Worm (Caenorhabditis elegans) whole organism, early embryonic: Measurements from ENCODE around the gene Y54F10BM.20.

Experiments
- ama-1 ChIP-seq: fragments of 150-350 bp; optimal IDR thresholded peaks from 2 replicates; lab custom pipeline; 2014
- ceh-36 ChIP-seq: sonication (generic microtip); optimal IDR thresholded peaks from 2 replicates; lab custom pipeline; 2016; ENCODE audit warnings: missing genetic modification characterization, inconsistent platforms, missing compliant biosample characterization
- flt-1 ChIP-seq: fragments of 200-800 bp; sonication (Bioruptor generic); IDR thresholded peaks from 2 replicates; pipeline ENCODE4 v1.3.6; 2022; ENCODE audit warnings: missing genetic modification characterization, missing compliant biosample characterization
- pes-1 ChIP-seq: fragments of 200-800 bp; sonication (Bioruptor generic); IDR thresholded peaks from 2 replicates; pipeline ENCODE4 v1.3.6; 2022; ENCODE audit warnings: missing genetic modification reagents, missing genetic modification characterization, missing compliant biosample characterization
- sea-1 ChIP-seq: fragments of 200-800 bp; sonication (Bioruptor generic); conservative IDR thresholded peaks from 2 replicates; pipeline ENCODE4 v1.3.6; 2022; ENCODE audit warnings: missing genetic modification characterization, missing compliant biosample characterization
- tbx-11 ChIP-seq: fragments of 200-800 bp; sonication (Bioruptor generic); IDR thresholded peaks from 2 replicates; pipeline ENCODE4 v1.3.6; 2022; ENCODE audit warnings: missing genetic modification characterization, missing compliant biosample characterization

ce11 chrIII:2272732-2273131 is 35.3 kb upstream of the Y54F10BM.20 start, which contains the start of gene fbxa-39:
- no peak for TF ChIP-seq tbx-11
- no peak for TF ChIP-seq ama-1
- TF ChIP-seq flt-1 (GFP tag; lab: Robert Waterston, UW) = no peak
- TF ChIP-seq ceh-36 (tag; lab: Kevin White, UChicago) = no peak
- TF ChIP-seq pes-1 (GFP tag; lab: Robert Waterston, UW) = no peak
- TF ChIP-seq sea-1 = no peak
